Worm (Caenorhabditis elegans) whole organism, late embryonic: Measurements from ENCODE around the gene lgc-38.
A peak's percentile ranks its signal among the peaks of the same experiment; 100 is the strongest.

ENCODE experiments used
- F13H6.1 ChIP-seq: sonication (generic microtip); optimal IDR thresholded peaks from 2 replicates; lab custom pipeline; 2016; ENCODE audit warnings: missing genetic modification characterization, missing compliant biosample characterization
- K09A11.1 ChIP-seq: sonication (generic microtip); optimal IDR thresholded peaks from 2 replicates; lab custom pipeline; 2017; ENCODE audit warnings: antibody characterized with exemption, mild to moderate bottlenecking, missing genetic modification characterization, missing compliant biosample characterization; ENCODE audit not compliant: insufficient read depth
- ceh-14 ChIP-seq: sonication (generic microtip); optimal IDR thresholded peaks from 2 replicates; lab custom pipeline; 2016; ENCODE audit warnings: missing genotype, missing genetic modification characterization, missing compliant biosample characterization
- ceh-2 ChIP-seq: sonication (generic microtip); optimal IDR thresholded peaks from 2 replicates; lab custom pipeline; 2016; ENCODE audit warnings: missing genotype, missing genetic modification characterization, missing compliant biosample characterization
- ceh-22 ChIP-seq: sonication (generic microtip); optimal IDR thresholded peaks from 2 replicates; lab custom pipeline; 2017; ENCODE audit warnings: missing biosample characterization, missing genetic modification characterization
- ceh-30 ChIP-seq: fragments of 150-350 bp; optimal IDR thresholded peaks from 2 replicates; lab custom pipeline; 2014; ENCODE audit warnings: missing biosample characterization, missing genetic modification characterization
- ceh-48 ChIP-seq: sonication (generic microtip); optimal IDR thresholded peaks from 2 replicates; lab custom pipeline; 2016; ENCODE audit warnings: missing genetic modification characterization, inconsistent platforms, missing compliant biosample characterization
- ceh-6 ChIP-seq: fragments of 200-800 bp; sonication (Bioruptor generic); optimal IDR thresholded peaks from 2 replicates; lab custom pipeline; 2018; ENCODE audit warnings: mild to moderate bottlenecking, missing genetic modification characterization, missing compliant biosample characterization
- dmd-4 ChIP-seq: sonication (generic microtip); optimal IDR thresholded peaks from 2 replicates; lab custom pipeline; 2016; ENCODE audit warnings: borderline replicate concordance, missing genetic modification characterization, missing compliant biosample characterization
- elt-2 ChIP-seq: sonication (generic microtip); optimal IDR thresholded peaks from 2 replicates; lab custom pipeline; 2016; ENCODE audit warnings: missing genetic modification reagents, missing genetic modification characterization, missing compliant biosample characterization
- ets-4 ChIP-seq: sonication (generic microtip); optimal IDR thresholded peaks from 2 replicates; lab custom pipeline; 2016; ENCODE audit warnings: missing genetic modification characterization, missing compliant biosample characterization
- fkh-6 ChIP-seq: sonication (generic microtip); optimal IDR thresholded peaks from 2 replicates; lab custom pipeline; 2016; ENCODE audit warnings: missing genetic modification characterization, missing compliant biosample characterization
- hlh-30 ChIP-seq: sonication (generic microtip); optimal IDR thresholded peaks from 2 replicates; lab custom pipeline; 2017; ENCODE audit warnings: antibody characterized with exemption, missing genetic modification characterization, missing compliant biosample characterization; ENCODE audit not compliant: insufficient read depth
- hlh-6 ChIP-seq: sonication (generic microtip); optimal IDR thresholded peaks from 2 replicates; lab custom pipeline; 2016; ENCODE audit warnings: missing genotype, missing genetic modification characterization, missing compliant biosample characterization
- lim-6 ChIP-seq: sonication (generic microtip); optimal IDR thresholded peaks from 2 replicates; lab custom pipeline; 2016; ENCODE audit warnings: missing genetic modification characterization, missing compliant biosample characterization
- madf-2 ChIP-seq: sonication (generic microtip); optimal IDR thresholded peaks from 2 replicates; lab custom pipeline; 2017; ENCODE audit warnings: missing genetic modification characterization, missing compliant biosample characterization
- nfya-1 ChIP-seq: sonication (generic microtip); optimal IDR thresholded peaks from 2 replicates; lab custom pipeline; 2017; ENCODE audit warnings: missing genetic modification characterization, mild to moderate bottlenecking, missing compliant biosample characterization, antibody characterized with exemption, moderate library complexity
- nhr-11 ChIP-seq: fragments of 150-350 bp; optimal IDR thresholded peaks from 2 replicates; lab custom pipeline; 2014; ENCODE audit warnings: missing biosample characterization, missing genetic modification characterization
- nhr-232 ChIP-seq: sonication (generic microtip); optimal IDR thresholded peaks from 2 replicates; lab custom pipeline; 2016; ENCODE audit warnings: missing genetic modification characterization, missing compliant biosample characterization
- odd-2 ChIP-seq: sonication (generic microtip); optimal IDR thresholded peaks from 2 replicates; lab custom pipeline; 2017; ENCODE audit warnings: antibody characterized with exemption, mild to moderate bottlenecking, missing genetic modification characterization, missing compliant biosample characterization
- pag-3 ChIP-seq: sonication (generic microtip); optimal IDR thresholded peaks from 2 replicates; lab custom pipeline; 2016; ENCODE audit warnings: missing compliant biosample characterization, missing genetic modification characterization, borderline replicate concordance
- pax-1 ChIP-seq: fragments of 150-350 bp; optimal IDR thresholded peaks from 2 replicates; lab custom pipeline; 2014; ENCODE audit warnings: missing biosample characterization, missing genetic modification characterization
- pros-1 ChIP-seq: fragments of 150-350 bp; optimal IDR thresholded peaks from 2 replicates; lab custom pipeline; 2014; ENCODE audit warnings: missing biosample characterization, missing genetic modification reagents, missing genetic modification characterization
- sdc-2 ChIP-seq: sonication (generic microtip); optimal IDR thresholded peaks from 2 replicates; lab custom pipeline; 2016; ENCODE audit warnings: missing genotype, missing genetic modification characterization, missing compliant biosample characterization
- sox-2 ChIP-seq: fragments of 200-800 bp; sonication (Bioruptor generic); IDR thresholded peaks from 2 replicates; pipeline ENCODE4 v1.3.6; 2022; ENCODE audit warnings: missing genetic modification reagents, missing genetic modification characterization, missing compliant biosample characterization
- sox-4 ChIP-seq: sonication (generic microtip); optimal IDR thresholded peaks from 2 replicates; lab custom pipeline; 2017; ENCODE audit warnings: mild to moderate bottlenecking, missing genetic modification characterization, inconsistent platforms, missing compliant biosample characterization
- tbx-7 ChIP-seq: sonication (generic microtip); optimal IDR thresholded peaks from 2 replicates; lab custom pipeline; 2016; ENCODE audit warnings: missing genotype, missing genetic modification characterization, missing compliant biosample characterization
- unc-55 ChIP-seq: sonication (generic microtip); optimal IDR thresholded peaks from 2 replicates; lab custom pipeline; 2017; ENCODE audit warnings: missing biosample characterization, missing genetic modification reagents, missing genetic modification characterization

Gene lgc-38

DNA sequence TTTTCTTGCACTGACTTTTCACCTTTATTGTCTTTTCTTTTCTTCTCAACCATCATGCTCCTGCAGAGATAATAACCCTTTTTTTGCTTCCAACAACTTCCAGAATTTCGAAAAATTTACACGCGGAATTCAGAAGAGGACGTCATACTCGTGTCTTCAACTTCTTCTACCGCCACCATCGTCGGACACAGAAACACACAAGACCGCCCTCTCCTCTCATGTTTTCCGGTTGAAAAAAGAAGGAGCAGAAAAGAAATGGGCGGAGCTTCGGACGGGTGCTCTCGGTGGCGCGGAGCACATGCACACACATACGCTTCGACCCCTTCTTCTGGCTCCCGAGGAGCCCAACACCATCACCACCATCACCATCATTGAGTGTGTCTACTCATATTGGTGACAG, at the start of gene lgc-38:
lgc-38 (plus strand) TSS at position 301 of the 400 bp plus-strand sequence.
- TF ChIP-seq hlh-6 (tag; lab: Kevin White, UChicago) (no peak), K09A11.1 (tag; lab: Kevin White, UChicago) (no peak), pros-1 (tag; lab: Kevin White, UChicago) (no peak), ceh-14 (tag; lab: Kevin White, UChicago) (no peak)
- TF ChIP-seq, all 69 proteins: peak for 0

DNA sequence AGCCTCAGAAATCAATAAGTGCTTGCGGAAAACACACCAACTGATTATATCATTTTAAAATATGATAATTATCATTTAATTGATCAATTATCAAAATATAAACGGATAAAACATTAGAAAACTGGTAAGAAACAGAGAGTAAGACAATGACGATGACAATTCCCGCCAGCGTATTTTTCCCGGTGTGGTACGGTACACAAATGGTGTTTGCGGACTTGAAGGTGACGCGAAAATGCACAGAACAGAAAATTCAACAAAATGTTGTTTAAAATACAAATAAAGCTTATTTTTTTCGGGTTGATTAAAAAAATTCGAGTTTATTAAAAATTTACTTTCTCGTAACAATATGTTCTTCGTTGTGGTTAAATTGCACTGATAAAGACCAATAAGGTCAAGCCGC, 47.8 kb upstream of the lgc-38 start:
- TF ChIP-seq pag-3 (no peak), nfya-1 (tag; lab: Kevin White, UChicago) (peak; percentile 52), odd-2 (tag; lab: Kevin White, UChicago) (peak; percentile 20), nhr-11 (tag; lab: Kevin White, UChicago) (no peak), F13H6.1 (tag; lab: Kevin White, UChicago) (no peak), dmd-4 (tag; lab: Kevin White, UChicago) (no peak), pax-1 (tag; lab: Kevin White, UChicago) (no peak), fkh-6 (no peak)
- TF ChIP-seq, all 69 proteins: peak for 2

DNA sequence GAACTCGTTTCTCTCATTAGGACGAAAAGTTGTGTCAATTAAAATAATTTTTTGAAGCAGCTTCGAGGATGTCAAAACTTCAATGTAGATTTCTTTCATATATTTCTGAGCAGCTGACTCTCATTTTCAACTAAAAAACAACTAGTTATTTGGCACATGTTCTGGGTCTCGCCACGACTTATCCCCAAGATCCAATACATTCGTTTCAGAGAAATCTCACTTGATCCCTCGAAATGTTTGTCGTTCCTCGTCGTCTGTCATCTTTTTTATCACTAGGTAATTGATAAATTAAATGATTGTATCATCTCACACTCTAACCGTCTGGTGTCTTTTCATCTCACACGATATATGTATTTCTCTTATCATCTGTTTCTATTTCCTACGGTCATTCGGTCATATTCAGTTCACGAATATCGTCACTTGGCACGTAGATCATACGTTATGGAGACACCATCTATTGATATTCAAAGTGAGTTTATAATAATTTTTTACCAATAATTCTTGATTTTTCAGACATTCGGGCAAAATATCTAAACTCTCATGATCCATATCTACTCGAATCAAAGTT, 46.9 kb upstream of the lgc-38 start, which contains the start of the genes rpn-6.1 and F57B9.1:
rpn-6.1 (minus strand) TSS at position 65 of the 568 bp plus-strand sequence.
F57B9.1 (plus strand) TSS at position 154 of the 568 bp plus-strand sequence.
- TF ChIP-seq unc-55 (GFP tag; lab: Kevin White, UChicago) (peak; percentile 33), elt-2 (tag; lab: Kevin White, UChicago) (peak; percentile 43), tbx-7 (tag; lab: Kevin White, UChicago) (no peak)
- TF ChIP-seq, all 69 proteins: peak for 2

DNA sequence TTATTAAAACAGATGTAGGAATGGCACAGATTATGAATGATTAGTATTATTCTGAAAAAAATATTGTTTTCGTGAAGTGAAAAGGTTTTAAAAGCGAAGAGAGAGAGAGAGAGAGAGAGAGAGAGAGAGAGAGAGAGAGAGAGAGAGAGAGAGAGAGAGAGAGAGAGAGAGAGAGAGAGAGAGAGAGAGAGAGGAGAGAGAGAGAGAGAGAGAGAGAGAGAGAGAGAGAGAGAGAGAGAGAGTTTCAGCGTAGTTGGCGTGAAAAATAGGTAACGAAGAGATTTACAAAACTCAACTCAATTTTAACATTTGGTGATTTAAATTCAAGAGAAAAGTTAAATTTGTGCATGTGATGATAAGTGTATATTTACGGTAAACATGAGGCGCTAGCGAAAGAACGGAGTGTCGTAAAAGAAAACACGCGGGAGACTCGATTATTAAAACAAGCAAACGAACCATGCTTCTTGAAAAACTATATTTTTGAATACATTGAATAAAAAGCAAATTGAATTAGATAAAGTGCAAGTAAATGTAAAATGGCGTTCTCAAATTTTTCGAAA, 40.8 kb upstream of the lgc-38 start, which contains the start of gene panl-2:
panl-2 (minus strand) TSS at position 51 of the 560 bp plus-strand sequence.
- no peak for TF ChIP-seq lim-6
- TF ChIP-seq nfya-1 (tag; lab: Kevin White, UChicago): peak; percentile 44
- no peak for TF ChIP-seq ceh-30 (tag; lab: Kevin White, UChicago)
- TF ChIP-seq hlh-30: peak; percentile 82
- TF ChIP-seq ceh-6 (GFP tag; lab: Kevin White, UChicago): no peak
- TF ChIP-seq, all 69 proteins: peak for 2

DNA sequence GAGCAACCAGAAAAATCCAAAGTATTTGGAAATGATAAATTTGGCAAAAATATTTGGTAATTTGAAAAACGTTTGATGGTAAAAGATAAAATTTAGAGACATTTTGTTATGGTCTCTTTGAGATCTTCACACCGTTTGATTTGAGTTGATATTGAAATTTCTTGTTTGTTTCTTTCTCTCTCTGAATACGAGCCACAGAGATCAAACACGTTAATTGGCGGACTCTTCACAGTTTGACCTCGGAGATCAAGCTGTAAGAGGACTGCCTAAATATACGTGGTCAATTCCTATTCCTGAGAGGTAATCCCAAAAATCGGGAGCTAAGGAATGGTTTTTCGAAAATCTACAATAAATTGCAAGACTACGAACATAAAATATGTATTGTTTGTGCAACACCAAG, 40.3 kb upstream of the lgc-38 start:
- no peak for TF ChIP-seq sox-4 (tag; lab: Kevin White, UChicago)
- TF ChIP-seq ceh-2 (tag; lab: Kevin White, UChicago): no peak
- no peak for TF ChIP-seq madf-2
- TF ChIP-seq pros-1 (tag; lab: Kevin White, UChicago): no peak
- no peak for TF ChIP-seq ets-4
- no peak for TF ChIP-seq sdc-2
- TF ChIP-seq nhr-232 (tag; lab: Kevin White, UChicago): no peak

DNA sequence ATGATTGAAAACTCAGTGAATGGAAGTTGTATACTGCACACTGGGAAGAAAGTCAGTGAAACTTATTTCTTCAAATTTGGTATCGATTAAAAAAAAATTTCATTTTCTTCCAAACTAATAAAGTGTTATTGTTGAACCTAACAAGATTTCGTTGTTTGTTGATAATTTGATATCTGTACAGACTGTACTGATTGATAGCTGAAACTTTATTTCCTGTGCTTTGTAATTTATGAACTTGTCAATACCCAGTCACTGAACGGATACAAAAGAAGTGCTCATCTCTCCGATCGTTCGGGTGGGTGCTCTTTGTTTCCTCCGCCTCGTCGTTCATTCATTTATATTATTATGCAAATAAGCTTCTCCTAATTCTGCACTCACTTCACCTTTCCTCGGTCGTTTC, 39.8 kb upstream of the lgc-38 start, which contains the start of gene F31E3.12:
F31E3.12 (plus strand) TSS at position 301 of the 400 bp plus-strand sequence.
- TF ChIP-seq hlh-6 (tag; lab: Kevin White, UChicago) (no peak), ceh-22 (tag; lab: Kevin White, UChicago) (no peak), ceh-48 (tag; lab: Kevin White, UChicago) (no peak), sox-2 (GFP tag; lab: Robert Waterston, UW) (no peak), pax-1 (tag; lab: Kevin White, UChicago) (no peak), odd-2 (tag; lab: Kevin White, UChicago) (no peak)
